Fruit fly (Drosophila melanogaster) whole organism, wandering third instar larva: Measurements from ENCODE around the gene Ms.

ENCODE experiments used
- Abd-B ChIP-seq: fragments of >200 bp; optimal IDR thresholded peaks from 2 replicates; lab custom pipeline; 2017; ENCODE audit warnings: missing biosample characterization, missing genetic modification characterization
- CG32264 ChIP-seq: fragments of 200-800 bp; sonication (Bioruptor generic); optimal IDR thresholded peaks from 2 replicates; lab custom pipeline; 2016; ENCODE audit warnings: missing biosample characterization, missing genetic modification characterization
- CG9705 ChIP-seq: fragments of 200-800 bp; sonication (Bioruptor generic); optimal IDR thresholded peaks from 2 replicates; lab custom pipeline; 2018; ENCODE audit warnings: missing biosample characterization, mild to moderate bottlenecking, missing genetic modification characterization
- CrebA ChIP-seq: fragments of 200-800 bp; sonication (Bioruptor generic); optimal IDR thresholded peaks from 2 replicates; lab custom pipeline; 2016; ENCODE audit warnings: missing biosample characterization, mild to moderate bottlenecking, missing genetic modification characterization, borderline replicate concordance
- Dfd ChIP-seq: fragments of >200 bp; optimal IDR thresholded peaks from 2 replicates; lab custom pipeline; 2017; ENCODE audit warnings: missing biosample characterization, missing genetic modification characterization
- Dif ChIP-seq: fragments of 200-275, 200-300 bp; sonication (Bioruptor generic); optimal IDR thresholded peaks from 2 replicates; lab custom pipeline; 2018; ENCODE audit warnings: missing biosample characterization, missing genetic modification characterization; ENCODE audit not compliant: partially characterized antibody
- GATAd ChIP-seq: sonication (Bioruptor generic); optimal IDR thresholded peaks from 2 replicates; lab custom pipeline; 2016; ENCODE audit warnings: missing biosample characterization, missing genetic modification characterization
- HLH106 ChIP-seq: fragments of 200-800 bp; optimal IDR thresholded peaks from 3 replicates; lab custom pipeline; 2019; ENCODE audit warnings: missing biosample characterization, mild to moderate bottlenecking, missing genetic modification characterization, moderate library complexity
- Hnf4 ChIP-seq: fragments of 200-800 bp; sonication (Bioruptor generic); optimal IDR thresholded peaks from 2 replicates; lab custom pipeline; 2016; ENCODE audit warnings: missing biosample characterization, mild to moderate bottlenecking, missing genetic modification characterization
- Hr78 ChIP-seq: fragments of >200 bp; optimal IDR thresholded peaks from 2 replicates; lab custom pipeline; 2017; ENCODE audit warnings: missing biosample characterization, missing genetic modification characterization
- Hr83 ChIP-seq: fragments of 200-300 bp; sonication (Bioruptor generic); optimal IDR thresholded peaks from 2 replicates; lab custom pipeline; 2016; ENCODE audit warnings: missing biosample characterization, mild to moderate bottlenecking, missing genetic modification characterization, moderate library complexity; ENCODE audit not compliant: poor library complexity, severe bottlenecking
- Mio ChIP-seq: sonication (Bioruptor generic); optimal IDR thresholded peaks from 2 replicates; lab custom pipeline; 2016; ENCODE audit warnings: missing biosample characterization, missing genetic modification characterization
- Myc ChIP-seq: fragments of >200 bp; optimal IDR thresholded peaks from 2 replicates; lab custom pipeline; 2017
- N ChIP-seq: fragments of >200 bp; optimal IDR thresholded peaks from 2 replicates; lab custom pipeline; 2018; ENCODE audit warnings: missing biosample characterization, missing external identifiers, missing genetic modification characterization
- OdsH ChIP-seq: fragments of 200-800 bp; sonication (Bioruptor generic); optimal IDR thresholded peaks from 2 replicates; lab custom pipeline; 2016; ENCODE audit warnings: missing biosample characterization, mild to moderate bottlenecking, missing genetic modification characterization
- Rel ChIP-seq, 2 experiments: fragments of 200-800 bp; sonication (Bioruptor generic) in 1 of 2; optimal IDR thresholded peaks; 2 replicates in 1 of 2; 3 replicates in 1 of 2; lab custom pipeline; 2016 to 2019; ENCODE audit warnings: mild to moderate bottlenecking in 2 of 2, missing biosample characterization in 2 of 2, missing genetic modification characterization in 2 of 2, moderate library complexity in 1 of 2
- Sp1 ChIP-seq: fragments of 200-800 bp; sonication (Bioruptor generic); optimal IDR thresholded peaks from 3 replicates; lab custom pipeline; 2019; ENCODE audit warnings: missing biosample characterization, mild to moderate bottlenecking, missing genetic modification characterization, moderate library complexity
- Vsx2 ChIP-seq: fragments of 200-300, 225-300 bp; sonication (Bioruptor generic); optimal IDR thresholded peaks from 2 replicates; lab custom pipeline; 2018; ENCODE audit warnings: missing biosample characterization, missing genetic modification characterization; ENCODE audit not compliant: partially characterized antibody
- br ChIP-seq: fragments of 200-800 bp; sonication (Bioruptor generic); optimal IDR thresholded peaks from 2 replicates; lab custom pipeline; 2016; ENCODE audit warnings: missing biosample characterization, missing genetic modification characterization
- dl ChIP-seq, 2 experiments: fragments of 175-275, 200-275 bp in 1 of 2; fragments of 200-275 bp in 1 of 2; sonication (Bioruptor generic); optimal IDR thresholded peaks; lab custom pipeline; 2018; ENCODE audit warnings: mild to moderate bottlenecking in 2 of 2, missing biosample characterization in 2 of 2, missing genetic modification characterization in 2 of 2, moderate library complexity in 2 of 2; ENCODE audit not compliant: partially characterized antibody in 2 of 2, insufficient read depth in 1 of 2
- dsf ChIP-seq: sonication (Bioruptor generic); optimal IDR thresholded peaks from 2 replicates; lab custom pipeline; 2016; ENCODE audit warnings: missing biosample characterization, missing genetic modification characterization, borderline replicate concordance
- ey ChIP-seq: fragments of 200-800 bp; sonication (Bioruptor generic); optimal IDR thresholded peaks from 2 replicates; lab custom pipeline; 2016; ENCODE audit warnings: missing biosample characterization, missing genetic modification characterization
- foxo ChIP-seq, 2 experiments: fragments of 200-800 bp; sonication (Bioruptor generic); optimal IDR thresholded peaks; 2 replicates in 1 of 2; 3 replicates in 1 of 2; lab custom pipeline; 2016 to 2017; ENCODE audit warnings: missing biosample characterization in 2 of 2, missing genetic modification characterization in 2 of 2
- fru ChIP-seq: fragments of 200-800 bp; sonication (Bioruptor generic); optimal IDR thresholded peaks from 3 replicates; lab custom pipeline; 2016; ENCODE audit warnings: missing biosample characterization, mild to moderate bottlenecking, missing genetic modification characterization
- h ChIP-seq: fragments of 200-800 bp; sonication (Bioruptor generic); optimal IDR thresholded peaks from 3 replicates; lab custom pipeline; 2016; ENCODE audit warnings: missing biosample characterization, mild to moderate bottlenecking, missing genetic modification characterization
- jim ChIP-seq: fragments of 175-275, 200-325 bp; sonication (Bioruptor generic); optimal IDR thresholded peaks from 2 replicates; lab custom pipeline; 2016; ENCODE audit warnings: missing biosample characterization, mild to moderate bottlenecking, missing genetic modification characterization
- lola ChIP-seq: fragments of >200 bp; optimal IDR thresholded peaks from 2 replicates; lab custom pipeline; 2017; ENCODE audit warnings: missing biosample characterization, missing genetic modification characterization
- pan ChIP-seq: fragments of >200 bp; optimal IDR thresholded peaks from 2 replicates; lab custom pipeline; 2017
- psq ChIP-seq: fragments of 200-800 bp; sonication (Bioruptor generic); optimal IDR thresholded peaks from 3 replicates; lab custom pipeline; 2017; ENCODE audit warnings: missing biosample characterization, mild to moderate bottlenecking, missing genetic modification characterization, moderate library complexity
- rgr ChIP-seq: fragments of 200-800 bp; sonication (Bioruptor generic); optimal IDR thresholded peaks from 3 replicates; lab custom pipeline; 2016; ENCODE audit warnings: missing biosample characterization, mild to moderate bottlenecking, missing genetic modification characterization
- sage ChIP-seq: fragments of 200-800 bp; sonication (Bioruptor generic); optimal IDR thresholded peaks from 2 replicates; lab custom pipeline; 2016; ENCODE audit warnings: missing biosample characterization, mild to moderate bottlenecking, missing genetic modification characterization
- sv ChIP-seq: fragments of 200-800 bp; sonication (Bioruptor generic); optimal IDR thresholded peaks from 3 replicates; lab custom pipeline; 2016; ENCODE audit warnings: missing biosample characterization, missing genetic modification characterization
- tai ChIP-seq: sonication (Bioruptor generic); optimal IDR thresholded peaks from 2 replicates; lab custom pipeline; 2016; ENCODE audit warnings: missing biosample characterization, missing genetic modification characterization
- usp ChIP-seq: fragments of >200 bp; optimal IDR thresholded peaks from 2 replicates; lab custom pipeline; 2017; ENCODE audit warnings: missing biosample characterization, missing genetic modification characterization
- woc ChIP-seq: sonication (Bioruptor generic); optimal IDR thresholded peaks from 2 replicates; lab custom pipeline; 2016; ENCODE audit warnings: missing biosample characterization, mild to moderate bottlenecking, missing genetic modification characterization

Ms gene

DNA sequence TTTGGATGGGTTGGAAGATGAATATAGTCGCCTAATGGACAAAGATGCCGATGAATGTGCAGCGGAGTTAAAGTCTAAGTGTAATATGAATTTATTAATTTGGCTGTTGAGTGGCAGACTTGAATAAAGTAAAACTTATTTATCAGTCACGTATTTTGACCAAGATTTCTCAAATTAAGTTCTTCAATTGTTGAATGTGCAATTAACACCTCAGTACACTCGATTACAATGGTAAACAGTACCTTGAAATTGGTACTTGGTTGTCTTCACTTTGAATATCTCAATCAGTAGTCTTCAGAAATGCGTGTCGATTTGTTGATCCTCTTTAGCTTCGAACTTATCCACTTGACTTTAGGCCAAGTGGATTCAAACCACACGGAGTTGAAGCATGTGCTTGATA, 27.9 kb downstream of the Ms start, which contains the start of gene CG13614:
Gene CG13614 (plus strand): TSS at position 301 of the 400 bp plus-strand sequence.
- TF ChIP-seq woc (GFP tag; lab: Kevin White, UChicago) (no peak), Hnf4 (no peak), Abd-B (GFP tag; lab: Kevin White, UChicago) (no peak), fru (GFP tag; lab: Kevin White, UChicago) (no peak), CG9705 (GFP tag; lab: Kevin White, UChicago) (no peak), dl (GFP tag; optimal IDR thresholded peaks at IDR 0.05; lab: Kevin White, UChicago; ENCODE audit: insufficient read depth in 1 of 2, partially characterized antibody in 2 of 2) (no peak), usp (GFP tag; lab: Kevin White, UChicago) (no peak), tai (GFP tag; lab: Kevin White, UChicago) (no peak), foxo (GFP tag; optimal IDR thresholded peaks at IDR 0.05; lab: Kevin White, UChicago) (no peak), Rel (GFP tag; optimal IDR thresholded peaks at IDR 0.05; lab: Kevin White, UChicago) (no peak), Rel (tag; optimal IDR thresholded peaks at IDR 0.05; lab: Kevin White, UChicago) (no peak), CrebA (GFP tag; lab: Kevin White, UChicago) (no peak)

DNA sequence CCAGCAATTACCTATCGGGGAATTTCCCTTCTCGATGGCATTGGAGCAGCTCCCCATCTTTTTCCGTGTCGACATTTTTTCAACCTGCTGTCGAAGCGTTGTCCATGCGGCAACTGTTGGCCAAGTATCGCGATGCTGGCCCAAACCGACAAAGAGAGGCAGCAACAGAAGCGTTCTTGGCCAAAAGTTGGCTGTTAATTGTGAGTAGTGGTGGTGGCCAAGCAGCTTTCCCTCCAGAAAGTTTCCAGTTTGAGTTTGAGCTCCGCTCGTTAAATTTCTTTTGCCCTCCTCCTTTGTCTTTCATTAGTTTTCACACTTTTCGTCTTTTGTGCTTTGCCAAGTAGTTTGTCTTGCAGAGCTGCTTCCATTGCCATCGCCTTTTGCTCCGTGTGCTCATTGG, 31.3 kb downstream of the Ms start, which contains the start of gene CG17782:
Gene CG17782 (minus strand): TSS at position 101 of the 400 bp plus-strand sequence.
- TF ChIP-seq CG32264 (GFP tag; lab: Kevin White, UChicago): no peak
- no peak for TF ChIP-seq usp (GFP tag; lab: Kevin White, UChicago)
- no peak for TF ChIP-seq HLH106 (tag; lab: Kevin White, UChicago)
- TF ChIP-seq Hr78 (GFP tag; lab: Kevin White, UChicago): no peak
- no peak for TF ChIP-seq Vsx2
- TF ChIP-seq fru (GFP tag; lab: Kevin White, UChicago): no peak
- TF ChIP-seq Mio (GFP tag; lab: Kevin White, UChicago): no peak
- no peak for TF ChIP-seq pan (lab: Kevin White, UChicago)
- TF ChIP-seq woc (GFP tag; lab: Kevin White, UChicago): no peak
- TF ChIP-seq Hnf4: no peak
- no peak for TF ChIP-seq dl (GFP tag; optimal IDR thresholded peaks at IDR 0.05; lab: Kevin White, UChicago; ENCODE audit: insufficient read depth in 1 of 2, partially characterized antibody in 2 of 2)
- TF ChIP-seq Dfd (GFP tag; lab: Kevin White, UChicago): no peak
- no peak for TF ChIP-seq Rel (GFP tag; optimal IDR thresholded peaks at IDR 0.05; lab: Kevin White, UChicago)
- TF ChIP-seq Rel (tag; optimal IDR thresholded peaks at IDR 0.05; lab: Kevin White, UChicago): no peak
- no peak for TF ChIP-seq sv (GFP tag; lab: Kevin White, UChicago)
- no peak for TF ChIP-seq Hr83 (GFP tag; lab: Kevin White, UChicago)
- TF ChIP-seq CrebA (GFP tag; lab: Kevin White, UChicago): no peak
- no peak for TF ChIP-seq psq (GFP tag; lab: Kevin White, UChicago)

DNA sequence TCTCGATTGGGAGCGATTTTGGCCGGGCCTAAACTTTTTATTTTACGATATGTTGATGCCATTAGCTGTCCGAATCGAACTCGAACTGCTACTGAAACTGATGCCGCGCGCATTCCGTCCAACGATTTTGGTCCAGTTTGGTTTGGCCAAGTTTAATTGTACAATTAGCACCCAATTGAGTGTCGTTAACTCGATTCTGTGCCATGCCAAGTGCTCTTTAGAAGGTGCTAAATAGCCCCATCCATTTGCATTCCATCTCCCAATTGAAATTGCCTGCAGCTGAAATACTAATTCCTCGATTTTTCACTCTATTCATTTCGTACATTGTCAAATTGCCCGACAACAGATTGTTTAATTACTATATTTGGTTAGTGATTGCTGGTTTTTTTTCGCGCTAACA, 34.2 kb downstream of the Ms start, which contains the start of gene CG17781:
Gene CG17781 (minus strand): TSS at position 101 of the 400 bp plus-strand sequence.
- TF ChIP-seq N (GFP tag; lab: Kevin White, UChicago) (no peak), Sp1 (GFP tag; lab: Kevin White, UChicago) (no peak), fru (GFP tag; lab: Kevin White, UChicago) (no peak), CG9705 (GFP tag; lab: Kevin White, UChicago) (no peak), Rel (GFP tag; optimal IDR thresholded peaks at IDR 0.05; lab: Kevin White, UChicago) (no peak), Rel (tag; optimal IDR thresholded peaks at IDR 0.05; lab: Kevin White, UChicago) (no peak), jim (GFP tag; lab: Kevin White, UChicago) (no peak), rgr (GFP tag; lab: Kevin White, UChicago) (no peak)

DNA sequence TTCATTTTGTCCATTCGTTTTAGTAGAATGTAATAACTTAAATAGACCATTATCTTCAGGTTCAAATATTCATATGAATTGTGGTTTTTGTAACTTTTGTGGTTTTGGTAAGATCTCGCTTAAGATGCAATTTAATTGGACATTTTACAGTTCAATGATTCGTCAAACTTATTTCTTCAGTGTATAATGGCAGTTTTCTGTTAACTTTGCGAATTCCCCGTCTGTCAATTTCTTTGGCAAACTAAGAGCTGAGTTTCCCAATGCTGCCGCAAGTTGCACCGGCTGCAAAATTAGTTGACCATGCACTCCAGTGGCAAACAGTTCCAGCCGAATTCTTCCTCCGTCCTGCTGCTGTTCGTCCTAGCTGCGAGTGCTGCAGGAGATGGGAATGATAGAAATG, 35.2 kb downstream of the Ms start, which contains the start of gene CG33342:
Gene CG33342 (plus strand): TSS at position 301 of the 400 bp plus-strand sequence.
- no peak for TF ChIP-seq Myc (lab: Kevin White, UChicago)
- no peak for TF ChIP-seq dsf (GFP tag; lab: Kevin White, UChicago)
- no peak for TF ChIP-seq CG32264 (GFP tag; lab: Kevin White, UChicago)
- no peak for TF ChIP-seq sage
- TF ChIP-seq Dif (GFP tag; lab: Kevin White, UChicago): no peak
- no peak for TF ChIP-seq foxo (GFP tag; optimal IDR thresholded peaks at IDR 0.05; lab: Kevin White, UChicago)
- no peak for TF ChIP-seq ey (GFP tag; lab: Kevin White, UChicago)
- TF ChIP-seq GATAd (GFP tag; lab: Kevin White, UChicago): no peak
- TF ChIP-seq Hnf4: no peak
- no peak for TF ChIP-seq OdsH (GFP tag; lab: Kevin White, UChicago)
- TF ChIP-seq Mio (GFP tag; lab: Kevin White, UChicago): no peak
- no peak for TF ChIP-seq Hr83 (GFP tag; lab: Kevin White, UChicago)
- TF ChIP-seq usp (GFP tag; lab: Kevin White, UChicago): no peak
- no peak for TF ChIP-seq pan (lab: Kevin White, UChicago)
- TF ChIP-seq h (GFP tag; lab: Kevin White, UChicago): no peak
- TF ChIP-seq lola (GFP tag; lab: Kevin White, UChicago): no peak
- TF ChIP-seq N (GFP tag; lab: Kevin White, UChicago): no peak
- TF ChIP-seq jim (GFP tag; lab: Kevin White, UChicago): no peak
- no peak for TF ChIP-seq Sp1 (GFP tag; lab: Kevin White, UChicago)
- no peak for TF ChIP-seq br (GFP tag; lab: Kevin White, UChicago)
